Fruit fly (Drosophila melanogaster): ENCODE data around the gene CG10337.

DNA sequence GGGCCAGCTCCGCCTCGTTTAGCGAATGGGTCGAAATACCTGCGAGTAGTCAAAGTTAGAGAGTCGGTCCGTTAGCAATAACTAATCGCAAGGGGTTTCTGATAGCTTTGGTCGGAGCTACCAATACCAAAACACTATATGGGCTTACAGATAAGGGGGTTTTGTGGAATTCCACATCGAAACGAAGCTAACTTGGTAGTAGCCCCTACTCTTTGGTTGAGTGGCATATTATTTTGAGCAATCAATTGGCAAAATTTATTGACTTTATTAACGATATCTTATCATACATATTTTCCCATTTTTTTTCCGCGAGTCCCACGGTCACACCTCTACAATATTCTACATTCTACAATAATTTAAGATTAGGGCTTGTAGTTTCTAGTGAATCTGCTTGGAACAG is 40.4 kb downstream of the CG10337 start:
- TF ChIP-seq D1 (tag; optimal IDR thresholded peaks at IDR 0.05) (no peak), CG32121 (GFP tag; IDR thresholded peaks at IDR 0.05) (no peak), CG8159 (tag; optimal IDR thresholded peaks at IDR 0.05) (no peak)

Data from whole organism, pupa.